Fruit fly (Drosophila melanogaster) whole organism, embryonic: ENCODE results near the gene Hexim.

Source experiments
- Ada2b ChIP-seq: fragments of 200-800 bp; sonication (Bioruptor generic); IDR thresholded peaks from 2 replicates; pipeline ENCODE4 v1.3.6; 2022; ENCODE audit warnings: missing biosample characterization, missing genetic modification characterization
- CG10274 ChIP-seq: fragments of 200-800 bp; sonication (Bioruptor generic); optimal IDR thresholded peaks from 3 replicates; lab custom pipeline; 2017; ENCODE audit warnings: missing biosample characterization, mild to moderate bottlenecking, missing genetic modification characterization
- CHES-1-like ChIP-seq: fragments of 200-800 bp; sonication (Bioruptor generic); optimal IDR thresholded peaks from 2 replicates; lab custom pipeline; 2016; ENCODE audit warnings: missing biosample characterization, missing genetic modification characterization
- Eip74EF ChIP-seq, 2 experiments: fragments of 200-800 bp in 1 of 2; fragments of >200 bp in 1 of 2; sonication (Bioruptor generic) in 1 of 2; optimal IDR thresholded peaks; 2 replicates each; lab custom pipeline; 2017 to 2019; ENCODE audit warnings: missing biosample characterization in 2 of 2, missing genetic modification characterization in 2 of 2, mild to moderate bottlenecking in 1 of 2, moderate library complexity in 1 of 2
- mirr ChIP-seq: fragments of 200-800 bp; sonication (Bioruptor generic); optimal IDR thresholded peaks from 3 replicates; lab custom pipeline; 2018; ENCODE audit warnings: missing biosample characterization, mild to moderate bottlenecking, missing genetic modification characterization
- toy ChIP-seq: fragments of 200-800 bp; sonication (Bioruptor generic); IDR thresholded peaks from 2 replicates; pipeline ENCODE4 v1.3.6; 2022; ENCODE audit warnings: missing biosample characterization, missing genetic modification characterization

- TF ChIP-seq Ada2b (GFP tag; lab: Robert Waterston, UW) (no peak), mirr (GFP tag; lab: Kevin White, UChicago) (no peak), CG10274 (GFP tag; lab: Kevin White, UChicago) (no peak), Eip74EF (GFP tag; optimal IDR thresholded peaks at IDR 0.05; lab: Kevin White, UChicago) (no peak), toy (GFP tag; lab: Robert Waterston, UW) (no peak), CHES-1-like (GFP tag; lab: Kevin White, UChicago) (no peak)
Observed at dm6 chr3R:14631911-14632310, 27.3 kb upstream of the Hexim start.
